Fruit fly (Drosophila melanogaster): Measurements from ENCODE around the gene RIOK2.

DNA sequence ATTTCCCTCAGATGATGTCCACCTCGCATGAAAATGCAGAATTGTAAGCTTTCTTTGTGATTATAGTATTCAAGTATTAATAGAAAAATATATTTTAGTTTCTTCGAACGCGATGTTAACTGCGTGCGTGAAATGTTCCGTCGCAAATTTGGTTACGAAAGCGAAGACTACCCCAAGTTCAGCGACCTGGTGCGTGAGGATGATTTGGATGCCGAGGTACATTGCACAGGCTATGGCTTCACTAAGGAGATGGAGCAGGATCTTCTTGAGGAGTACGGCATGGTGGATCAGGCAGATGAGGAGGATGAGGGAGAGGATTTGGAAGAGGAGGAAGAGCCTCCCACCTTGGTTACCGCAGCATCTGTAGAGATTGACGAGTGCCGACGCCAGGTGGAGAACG is 1.1 kb downstream of the RIOK2 start:
- no peak for TF ChIP-seq GATAd (GFP tag; optimal IDR thresholded peaks at IDR 0.05)
- no peak for TF ChIP-seq Vsx2 (GFP tag; optimal IDR thresholded peaks at IDR 0.05; ENCODE audit: partially characterized antibody)
